Worm (Caenorhabditis elegans) whole organism, early embryonic: ENCODE results near the gene C48D1.9.

Experiments used
- B0310.2 ChIP-seq: sonication (generic microtip); optimal IDR thresholded peaks from 2 replicates; lab custom pipeline; 2016; ENCODE audit warnings: mild to moderate bottlenecking, missing genetic modification characterization, missing compliant biosample characterization
- F13C5.2 ChIP-seq: sonication (generic microtip); optimal IDR thresholded peaks from 2 replicates; lab custom pipeline; 2017; ENCODE audit warnings: mild to moderate bottlenecking, missing genetic modification characterization, inconsistent platforms, missing compliant biosample characterization
- aly-1 ChIP-seq: sonication (generic microtip); optimal IDR thresholded peaks from 2 replicates; lab custom pipeline; 2016; ENCODE audit warnings: missing genetic modification characterization, missing compliant biosample characterization
- ama-1 ChIP-seq: fragments of 150-350 bp; optimal IDR thresholded peaks from 2 replicates; lab custom pipeline; 2014
- ceh-13 ChIP-seq: fragments of 200-800 bp; sonication (Bioruptor generic); optimal IDR thresholded peaks from 2 replicates; lab custom pipeline; 2018; ENCODE audit warnings: mild to moderate bottlenecking, missing genetic modification characterization, missing compliant biosample characterization
- ceh-36 ChIP-seq: sonication (generic microtip); optimal IDR thresholded peaks from 2 replicates; lab custom pipeline; 2016; ENCODE audit warnings: missing genetic modification characterization, inconsistent platforms, missing compliant biosample characterization
- ets-7 ChIP-seq: sonication (generic microtip); optimal IDR thresholded peaks from 2 replicates; lab custom pipeline; 2016; ENCODE audit warnings: missing genotype, missing genetic modification characterization, missing compliant biosample characterization
- flt-1 ChIP-seq: fragments of 200-800 bp; sonication (Bioruptor generic); IDR thresholded peaks from 2 replicates; pipeline ENCODE4 v1.3.6; 2022; ENCODE audit warnings: missing genetic modification characterization, missing compliant biosample characterization
- hmbx-1 ChIP-seq: sonication (generic microtip); optimal IDR thresholded peaks from 2 replicates; lab custom pipeline; 2016; ENCODE audit warnings: mild to moderate bottlenecking, missing genetic modification characterization, missing compliant biosample characterization
- hmg-4 ChIP-seq: fragments of 200-800 bp; sonication (Bioruptor generic); optimal IDR thresholded peaks from 2 replicates; lab custom pipeline; 2018; ENCODE audit warnings: mild to moderate bottlenecking, missing genetic modification characterization, missing compliant biosample characterization
- hnd-1 ChIP-seq: sonication (generic microtip); optimal IDR thresholded peaks from 2 replicates; lab custom pipeline; 2016; ENCODE audit warnings: missing genetic modification characterization, missing compliant biosample characterization
- pes-1 ChIP-seq: fragments of 200-800 bp; sonication (Bioruptor generic); IDR thresholded peaks from 2 replicates; pipeline ENCODE4 v1.3.6; 2022; ENCODE audit warnings: missing genetic modification reagents, missing genetic modification characterization, missing compliant biosample characterization
- scrt-1 ChIP-seq: fragments of 200-800 bp; sonication (Bioruptor generic); IDR thresholded peaks from 2 replicates; pipeline ENCODE4 v1.3.6; 2022; ENCODE audit warnings: missing genetic modification characterization, missing compliant biosample characterization
- sea-1 ChIP-seq: fragments of 200-800 bp; sonication (Bioruptor generic); conservative IDR thresholded peaks from 2 replicates; pipeline ENCODE4 v1.3.6; 2022; ENCODE audit warnings: missing genetic modification characterization, missing compliant biosample characterization
- tbx-11 ChIP-seq: fragments of 200-800 bp; sonication (Bioruptor generic); IDR thresholded peaks from 2 replicates; pipeline ENCODE4 v1.3.6; 2022; ENCODE audit warnings: missing genetic modification characterization, missing compliant biosample characterization
- tbx-37 ChIP-seq: fragments of 200-800 bp; sonication (Bioruptor generic); conservative IDR thresholded peaks from 2 replicates; pipeline ENCODE4 v1.3.6; 2022; ENCODE audit warnings: missing genetic modification reagents, missing genetic modification characterization, missing compliant biosample characterization
- tra-4 ChIP-seq: sonication (generic microtip); optimal IDR thresholded peaks from 2 replicates; lab custom pipeline; 2017; ENCODE audit warnings: missing genetic modification characterization, missing compliant biosample characterization

Gene C48D1.9

DNA sequence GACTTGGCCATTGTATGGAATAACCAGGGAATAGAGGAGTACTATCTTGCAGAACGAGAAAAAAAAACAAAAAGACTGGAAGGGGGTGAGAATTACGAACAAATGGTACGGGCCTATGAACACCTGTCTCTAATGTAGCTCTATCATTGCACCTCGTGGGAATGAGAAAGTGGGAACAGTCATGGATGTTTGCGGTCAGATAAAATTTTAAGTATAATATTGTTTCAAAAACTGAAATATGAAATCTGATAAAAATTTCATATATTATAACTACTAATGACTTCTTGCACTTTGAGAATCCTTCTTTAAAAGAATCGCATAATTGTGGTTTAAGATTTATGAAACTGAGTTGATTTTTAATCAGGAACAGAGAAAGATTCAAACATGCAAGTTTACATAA is 16.2 kb downstream of the C48D1.9 start, which contains the start of gene F58D2.5:
TSS of gene F58D2.5 (minus strand) at position 101 of the 400 bp plus-strand sequence.
- TF ChIP-seq ceh-36 (no peak), pes-1 (GFP tag; lab: Robert Waterston, UW) (no peak), F13C5.2 (no peak), scrt-1 (GFP tag; lab: Robert Waterston, UW) (no peak), tra-4 (tag; lab: Kevin White, UChicago) (no peak), tbx-11 (GFP tag; lab: Robert Waterston, UW) (no peak), ama-1 (lab: Kevin White, UChicago) (no peak), sea-1 (GFP tag; lab: Robert Waterston, UW) (no peak)

DNA sequence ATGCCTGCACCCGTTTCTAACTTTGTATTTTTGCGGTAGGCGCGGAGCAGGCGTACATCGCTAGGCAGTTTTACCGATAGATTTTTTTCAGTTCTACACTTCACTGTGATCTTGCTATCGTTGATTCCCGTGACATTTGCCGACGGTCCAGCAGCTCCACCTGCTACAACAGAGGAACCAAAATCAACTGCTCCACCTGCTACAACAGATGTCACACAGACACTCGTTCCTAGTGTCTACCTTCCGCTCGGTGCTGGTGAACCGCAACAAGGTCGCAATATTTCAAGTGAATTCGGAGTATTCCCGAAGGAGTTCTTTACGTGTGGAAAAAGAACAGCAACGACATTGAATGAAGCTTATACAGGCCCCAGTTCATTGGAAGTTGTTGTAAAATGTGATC is 19.4 kb downstream of the C48D1.9 start:
- no peak for TF ChIP-seq ets-7 (tag; lab: Kevin White, UChicago)
- no peak for TF ChIP-seq B0310.2 (tag; lab: Kevin White, UChicago)
- no peak for TF ChIP-seq pes-1 (GFP tag; lab: Robert Waterston, UW)
- TF ChIP-seq F13C5.2 = no peak
- TF ChIP-seq ceh-13 (GFP tag; lab: Kevin White, UChicago) = no peak
- no peak for TF ChIP-seq tra-4 (tag; lab: Kevin White, UChicago)
- TF ChIP-seq hmg-4 (GFP tag; lab: Kevin White, UChicago) = no peak
- no peak for TF ChIP-seq hmbx-1 (tag; lab: Kevin White, UChicago)
- no peak for TF ChIP-seq tbx-37 (GFP tag; lab: Robert Waterston, UW)
- no peak for TF ChIP-seq ama-1 (lab: Kevin White, UChicago)
- no peak for TF ChIP-seq aly-1
- no peak for TF ChIP-seq ceh-36
- no peak for TF ChIP-seq tbx-11 (GFP tag; lab: Robert Waterston, UW)
- TF ChIP-seq sea-1 (GFP tag; lab: Robert Waterston, UW) = no peak
- no peak for TF ChIP-seq flt-1
- TF ChIP-seq scrt-1 (GFP tag; lab: Robert Waterston, UW) = no peak
- no peak for TF ChIP-seq hnd-1 (tag; lab: Kevin White, UChicago)

DNA sequence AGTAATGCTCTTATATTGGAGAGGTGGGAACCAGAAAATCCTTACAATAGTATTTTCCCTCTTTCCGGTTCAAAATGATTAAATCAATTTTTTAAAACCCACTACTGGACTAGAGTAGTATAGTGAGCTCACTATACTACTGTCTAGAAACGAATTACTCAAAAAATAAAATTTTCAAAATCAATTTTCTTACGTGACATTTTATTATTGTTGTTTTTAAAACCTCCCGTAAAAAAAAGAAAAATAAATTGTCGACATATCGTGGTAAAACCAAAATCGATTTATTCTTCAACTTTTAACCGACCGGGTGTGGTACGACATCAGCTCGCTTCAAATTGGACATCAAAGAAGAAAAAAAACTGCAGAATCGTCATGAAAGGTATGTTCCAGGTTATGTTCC is 20.0 kb downstream of the C48D1.9 start, which contains the start of gene F58D2.2:
TSS of gene F58D2.2 (plus strand) at position 301 of the 400 bp plus-strand sequence.
- no peak for TF ChIP-seq ceh-36
- no peak for TF ChIP-seq hnd-1 (tag; lab: Kevin White, UChicago)
- TF ChIP-seq sea-1 (GFP tag; lab: Robert Waterston, UW) = no peak
- no peak for TF ChIP-seq hmg-4 (GFP tag; lab: Kevin White, UChicago)
- TF ChIP-seq B0310.2 (tag; lab: Kevin White, UChicago) = no peak
- no peak for TF ChIP-seq ceh-13 (GFP tag; lab: Kevin White, UChicago)
- no peak for TF ChIP-seq aly-1
- no peak for TF ChIP-seq tbx-37 (GFP tag; lab: Robert Waterston, UW)
- TF ChIP-seq flt-1 = no peak
- no peak for TF ChIP-seq scrt-1 (GFP tag; lab: Robert Waterston, UW)
- no peak for TF ChIP-seq hmbx-1 (tag; lab: Kevin White, UChicago)
- TF ChIP-seq tbx-11 (GFP tag; lab: Robert Waterston, UW) = no peak
- TF ChIP-seq pes-1 (GFP tag; lab: Robert Waterston, UW) = no peak
- TF ChIP-seq F13C5.2 = no peak
- TF ChIP-seq ets-7 (tag; lab: Kevin White, UChicago) = no peak
- TF ChIP-seq tra-4 (tag; lab: Kevin White, UChicago) = no peak
- no peak for TF ChIP-seq ama-1 (lab: Kevin White, UChicago)

DNA sequence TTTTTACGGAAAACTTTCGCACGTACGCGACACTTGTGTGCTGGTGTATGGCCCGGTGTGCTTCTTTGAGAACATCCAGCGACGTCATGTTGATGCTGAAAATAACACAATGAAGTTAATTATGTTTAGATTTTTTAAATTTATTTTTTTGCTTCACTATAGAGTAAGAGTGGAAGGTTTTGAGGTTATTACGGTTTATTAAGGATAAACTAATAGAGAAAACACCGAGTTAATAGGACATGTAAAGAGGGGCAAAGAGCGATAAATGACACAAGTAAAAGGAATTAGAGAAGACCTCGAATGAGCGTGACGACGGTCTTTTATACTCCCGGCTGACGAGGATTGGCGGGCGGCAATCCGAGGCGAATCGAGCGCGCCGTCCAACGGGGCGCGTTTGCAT is 20.5 kb downstream of the C48D1.9 start, which contains the start of gene F58D2.4:
TSS of gene F58D2.4 (minus strand) at position 101 of the 400 bp plus-strand sequence.
- no peak for TF ChIP-seq tbx-11 (GFP tag; lab: Robert Waterston, UW)
- no peak for TF ChIP-seq aly-1
- no peak for TF ChIP-seq hnd-1 (tag; lab: Kevin White, UChicago)
- TF ChIP-seq ceh-36 = no peak
- TF ChIP-seq B0310.2 (tag; lab: Kevin White, UChicago) = no peak

DNA sequence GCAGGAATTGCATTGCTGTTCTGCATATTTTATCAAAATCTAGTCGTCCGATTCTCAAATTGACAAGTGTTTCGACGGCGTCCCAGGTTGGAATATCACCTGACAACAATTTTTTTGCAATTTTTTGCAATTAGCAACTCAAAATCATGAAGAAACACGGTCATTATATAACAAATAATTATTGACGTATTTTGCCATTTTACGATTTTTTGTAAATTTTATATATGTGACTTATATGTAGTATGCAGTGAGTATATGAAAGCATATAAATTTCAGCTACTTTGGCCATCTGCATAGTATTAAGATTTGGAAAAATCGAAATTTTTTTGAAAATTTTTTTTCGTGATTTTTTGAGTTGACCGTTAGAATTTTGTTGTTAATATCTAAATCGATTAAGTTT is 28.7 kb downstream of the C48D1.9 start, which contains the start of gene F58D2.3:
TSS of gene F58D2.3 (minus strand) at position 101 of the 400 bp plus-strand sequence.
- TF ChIP-seq ceh-13 (GFP tag; lab: Kevin White, UChicago) (no peak), ama-1 (lab: Kevin White, UChicago) (no peak), tbx-11 (GFP tag; lab: Robert Waterston, UW) (no peak), flt-1 (no peak), ets-7 (tag; lab: Kevin White, UChicago) (no peak), tbx-37 (GFP tag; lab: Robert Waterston, UW) (no peak), aly-1 (no peak), hmg-4 (GFP tag; lab: Kevin White, UChicago) (no peak), scrt-1 (GFP tag; lab: Robert Waterston, UW) (no peak), hmbx-1 (tag; lab: Kevin White, UChicago) (no peak), B0310.2 (tag; lab: Kevin White, UChicago) (no peak), hnd-1 (tag; lab: Kevin White, UChicago) (no peak), F13C5.2 (no peak)

DNA sequence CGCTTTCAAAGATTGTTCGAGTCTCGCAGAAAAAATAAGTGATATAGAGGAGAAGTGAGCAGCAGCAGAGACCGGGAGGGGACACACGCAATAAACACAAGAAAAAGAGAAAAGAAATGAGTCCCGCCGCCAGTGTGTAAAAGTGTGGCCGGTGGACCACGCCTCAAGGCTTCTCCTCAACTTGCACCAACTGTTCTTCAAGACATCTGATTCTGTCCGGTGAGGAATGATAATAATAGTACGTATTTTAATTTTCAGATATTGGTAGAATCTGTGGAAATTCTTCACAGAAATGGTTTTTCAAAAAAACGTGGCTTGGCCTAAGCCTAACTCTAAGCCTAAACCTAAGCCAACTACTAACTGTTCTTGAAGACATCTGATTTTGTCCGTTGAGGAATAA is 30.2 kb downstream of the C48D1.9 start, which contains the start of gene lev-1:
TSS of gene lev-1 (minus strand) at position 101 of the 400 bp plus-strand sequence.
- TF ChIP-seq F13C5.2 (peak; percentile 8), ceh-13 (GFP tag; lab: Kevin White, UChicago) (no peak)

DNA sequence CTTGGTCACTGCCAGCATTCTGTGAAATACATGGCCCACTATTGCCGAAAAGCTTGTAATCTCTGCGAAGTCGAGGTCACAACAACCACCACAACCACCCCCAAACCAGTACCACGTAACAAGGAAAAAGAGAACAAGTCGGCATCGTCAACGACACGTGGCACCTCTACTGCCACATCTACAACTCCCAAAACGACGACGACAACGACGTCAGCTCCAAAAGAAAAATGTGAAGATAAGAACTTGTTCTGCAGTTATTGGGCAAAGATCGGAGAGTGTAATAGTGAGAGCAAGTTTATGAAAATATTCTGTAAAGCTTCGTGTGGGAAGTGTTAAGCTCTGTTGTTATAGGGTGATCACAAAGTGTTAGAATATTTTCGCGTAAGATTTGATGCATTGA is 36.1 kb downstream of the C48D1.9 start:
- TF ChIP-seq F13C5.2 (no peak), tra-4 (tag; lab: Kevin White, UChicago) (no peak), hnd-1 (tag; lab: Kevin White, UChicago) (no peak), ceh-36 (no peak), flt-1 (no peak), pes-1 (GFP tag; lab: Robert Waterston, UW) (no peak), hmbx-1 (tag; lab: Kevin White, UChicago) (no peak), scrt-1 (GFP tag; lab: Robert Waterston, UW) (no peak), aly-1 (no peak), hmg-4 (GFP tag; lab: Kevin White, UChicago) (no peak), B0310.2 (tag; lab: Kevin White, UChicago) (no peak), ama-1 (lab: Kevin White, UChicago) (no peak), sea-1 (GFP tag; lab: Robert Waterston, UW) (no peak), ets-7 (tag; lab: Kevin White, UChicago) (no peak)
